Fruit fly (Drosophila melanogaster) whole organism: Measurements from ENCODE around the gene CG15027.

Source experiments
- CG8478 ChIP-seq: fragments of >200 bp; optimal IDR thresholded peaks from 2 replicates; lab custom pipeline; 2018; ENCODE audit warnings: inconsistent platforms
- Dll ChIP-seq: fragments of >200 bp; optimal IDR thresholded peaks from 2 replicates; lab custom pipeline; 2017
- pan ChIP-seq: fragments of >200 bp; optimal IDR thresholded peaks from 2 replicates; lab custom pipeline; 2017
- psq ChIP-seq: fragments of >200 bp; optimal IDR thresholded peaks from 2 replicates; lab custom pipeline; 2017
- usp ChIP-seq: fragments of >200 bp; optimal IDR thresholded peaks from 2 replicates; lab custom pipeline; 2017; ENCODE audit warnings: missing biosample characterization, missing genetic modification characterization, mixed read lengths

dm6 chrX:15078394-15078793 is 7.2 kb downstream of the CG15027 start:
- TF ChIP-seq psq (lab: Kevin White, UChicago) = no peak
- TF ChIP-seq pan (lab: Kevin White, UChicago) = no peak
- TF ChIP-seq usp (GFP tag; lab: Kevin White, UChicago) = no peak
- no peak for TF ChIP-seq CG8478 (lab: Kevin White, UChicago)
- TF ChIP-seq Dll (lab: Kevin White, UChicago) = no peak
